Fruit fly (Drosophila melanogaster) whole organism, embryonic: Measurements from ENCODE around the gene Zaf1.
A peak's percentile ranks its signal among the peaks of the same experiment; 100 is the strongest.

ENCODE experiments used
- Adf1 ChIP-seq: fragments of 200-800 bp; sonication (Bioruptor generic); IDR thresholded peaks from 2 replicates; pipeline ENCODE4 v1.3.6; 2022; ENCODE audit warnings: missing biosample characterization, missing genetic modification characterization
- Atf6 ChIP-seq: fragments of 200-800 bp; sonication (Bioruptor generic); IDR thresholded peaks from 2 replicates; pipeline ENCODE4 v1.3.6; 2022; ENCODE audit warnings: missing biosample characterization, missing genetic modification characterization
- CG10267 ChIP-seq: fragments of 200-800 bp; sonication (Bioruptor generic); optimal IDR thresholded peaks from 2 replicates; lab custom pipeline; 2018; ENCODE audit warnings: missing biosample characterization, mild to moderate bottlenecking, missing genetic modification characterization, moderate library complexity
- CG10274 ChIP-seq: fragments of 200-800 bp; sonication (Bioruptor generic); optimal IDR thresholded peaks from 3 replicates; lab custom pipeline; 2017; ENCODE audit warnings: missing biosample characterization, mild to moderate bottlenecking, missing genetic modification characterization
- CG11695 ChIP-seq: fragments of 200-800 bp; sonication (Bioruptor generic); IDR thresholded peaks from 3 replicates; pipeline ENCODE4 v1.3.6; 2022; ENCODE audit warnings: missing biosample characterization, missing genetic modification characterization
- CG12155 ChIP-seq: fragments of 200-800 bp; sonication (Bioruptor generic); optimal IDR thresholded peaks from 3 replicates; lab custom pipeline; 2016; ENCODE audit warnings: missing biosample characterization, missing genetic modification characterization
- CG12744 ChIP-seq: fragments of 200-800 bp; sonication (Bioruptor generic); optimal IDR thresholded peaks from 2 replicates; lab custom pipeline; 2016; ENCODE audit warnings: missing biosample characterization, missing genetic modification characterization
- CG14441 ChIP-seq: fragments of 200-800 bp; sonication (Bioruptor generic); IDR thresholded peaks from 2 replicates; pipeline ENCODE4 v1.3.6; 2022; ENCODE audit warnings: missing biosample characterization, missing genetic modification characterization
- CG17359 ChIP-seq: fragments of 200-800 bp; sonication (Bioruptor generic); optimal IDR thresholded peaks from 3 replicates; lab custom pipeline; 2018; ENCODE audit warnings: missing biosample characterization, mild to moderate bottlenecking, missing genetic modification characterization, moderate library complexity
- CG2712 ChIP-seq: fragments of 200-800 bp; optimal IDR thresholded peaks from 3 replicates; lab custom pipeline; 2019; ENCODE audit warnings: missing biosample characterization, mild to moderate bottlenecking, missing genetic modification characterization, moderate library complexity
- CG3847 ChIP-seq: fragments of 200-800 bp; sonication (Bioruptor generic); IDR thresholded peaks from 2 replicates; pipeline ENCODE4 v1.3.6; 2022; ENCODE audit warnings: missing biosample characterization, missing genetic modification characterization
- CG4820 ChIP-seq: fragments of 200-800 bp; sonication (Bioruptor generic); optimal IDR thresholded peaks from 3 replicates; lab custom pipeline; 2016; ENCODE audit warnings: missing biosample characterization, missing genetic modification characterization
- CG6272 ChIP-seq: fragments of 200-800 bp; sonication (Bioruptor generic); IDR thresholded peaks from 2 replicates; pipeline ENCODE4 v1.3.6; 2022; ENCODE audit warnings: missing biosample characterization, missing genetic modification characterization
- CG9797 ChIP-seq: fragments of 200-800 bp; sonication (Bioruptor generic); optimal IDR thresholded peaks from 3 replicates; lab custom pipeline; 2018; ENCODE audit warnings: missing biosample characterization, mild to moderate bottlenecking, missing genetic modification characterization
- CG9817 ChIP-seq: fragments of 200-800 bp; sonication (Bioruptor generic); optimal IDR thresholded peaks from 2 replicates; lab custom pipeline; 2018; ENCODE audit warnings: missing biosample characterization, mild to moderate bottlenecking, missing genetic modification characterization, moderate library complexity
- CTCF ChIP-seq: fragments of 200-800 bp; sonication (Bioruptor generic); optimal IDR thresholded peaks from 2 replicates; lab custom pipeline; 2017; ENCODE audit warnings: missing biosample characterization, mild to moderate bottlenecking, missing genetic modification characterization, moderate library complexity
- E2f2 ChIP-seq: fragments of 200-800 bp; sonication (Bioruptor generic); IDR thresholded peaks from 2 replicates; pipeline ENCODE4 v1.3.6; 2022; ENCODE audit warnings: missing biosample characterization, missing genetic modification characterization
- H2.0 ChIP-seq: fragments of 200-800 bp; sonication (Bioruptor generic); IDR thresholded peaks from 2 replicates; pipeline ENCODE4 v1.3.6; 2022; ENCODE audit warnings: missing biosample characterization, missing genetic modification characterization
- HLH4C ChIP-seq: fragments of 200-800 bp; sonication (Bioruptor generic); IDR thresholded peaks from 3 replicates; pipeline ENCODE4 v1.3.6; 2022; ENCODE audit warnings: missing biosample characterization, missing genetic modification characterization; ENCODE audit not compliant: partially characterized antibody
- MESR4 ChIP-seq: fragments of 200-800 bp; sonication (Bioruptor generic); optimal IDR thresholded peaks from 2 replicates; lab custom pipeline; 2018; ENCODE audit warnings: missing biosample characterization, mild to moderate bottlenecking, missing genetic modification characterization, moderate library complexity
- Pdp1 ChIP-seq, 2 experiments: fragments of 200-800 bp; sonication (Bioruptor generic); optimal IDR thresholded peaks; 3 replicates each; lab custom pipeline; 2016; ENCODE audit warnings: missing biosample characterization in 2 of 2, missing genetic modification characterization in 2 of 2, mild to moderate bottlenecking in 1 of 2, moderate library complexity in 1 of 2
- Ptx1 ChIP-seq: fragments of 200-800 bp; sonication (Bioruptor generic); IDR thresholded peaks from 2 replicates; pipeline ENCODE4 v1.3.6; 2022; ENCODE audit warnings: missing biosample characterization, missing genetic modification characterization
- Ravus ChIP-seq: fragments of 200-800 bp; sonication (Bioruptor generic); IDR thresholded peaks from 2 replicates; pipeline ENCODE4 v1.3.6; 2022; ENCODE audit warnings: missing biosample characterization, missing genetic modification characterization
- Side ChIP-seq: fragments of 200-800 bp; sonication (Bioruptor generic); optimal IDR thresholded peaks from 2 replicates; lab custom pipeline; 2016; ENCODE audit warnings: missing biosample characterization, missing genetic modification characterization
- Trl ChIP-seq, 3 experiments: fragments of >200 bp in 2 of 3; fragments of 200-800 bp in 1 of 3; sonication (Bioruptor generic) in 1 of 3; optimal IDR thresholded peaks; 2 replicates in 1 of 3; 3 replicates in 2 of 3; lab custom pipeline; 2016 to 2017; ENCODE audit warnings: missing biosample characterization in 1 of 3, missing genetic modification characterization in 1 of 3
- Usf ChIP-seq: fragments of 200-800 bp; sonication (Bioruptor generic); optimal IDR thresholded peaks from 2 replicates; lab custom pipeline; 2017; ENCODE audit warnings: missing genotype, missing biosample characterization, missing genetic modification characterization
- Xrp1 ChIP-seq: fragments of 200-800 bp; sonication (Bioruptor generic); IDR thresholded peaks from 2 replicates; pipeline ENCODE4 v1.3.6; 2022; ENCODE audit warnings: missing biosample characterization, missing genetic modification characterization
- ash1 ChIP-seq: fragments of 200-800 bp; sonication (Bioruptor generic); optimal IDR thresholded peaks from 2 replicates; lab custom pipeline; 2018; ENCODE audit warnings: missing biosample characterization, mild to moderate bottlenecking, missing genetic modification characterization
- bab2 ChIP-seq: fragments of 200-800 bp; sonication (Bioruptor generic); optimal IDR thresholded peaks from 2 replicates; lab custom pipeline; 2016; ENCODE audit warnings: missing biosample characterization, missing genetic modification characterization
- bowl ChIP-seq: fragments of 200-800 bp; sonication (Bioruptor generic); IDR thresholded peaks from 2 replicates; pipeline ENCODE4 v1.3.6; 2022; ENCODE audit warnings: missing biosample characterization, missing genetic modification characterization
- cad ChIP-seq: fragments of >200 bp; optimal IDR thresholded peaks from 2 replicates; lab custom pipeline; 2017; ENCODE audit warnings: missing biosample characterization, missing genetic modification characterization
- chn ChIP-seq: fragments of 200-800 bp; sonication (Bioruptor generic); optimal IDR thresholded peaks from 2 replicates; lab custom pipeline; 2016; ENCODE audit warnings: missing biosample characterization, missing genetic modification characterization
- crc ChIP-seq: fragments of 200-800 bp; sonication (Bioruptor generic); optimal IDR thresholded peaks from 2 replicates; lab custom pipeline; 2016; ENCODE audit warnings: missing biosample characterization, missing genetic modification characterization
- dmrt99B ChIP-seq: fragments of 200-800 bp; sonication (Bioruptor generic); optimal IDR thresholded peaks from 2 replicates; lab custom pipeline; 2018; ENCODE audit warnings: missing biosample characterization, mild to moderate bottlenecking, missing genetic modification characterization, moderate library complexity
- dysf ChIP-seq: fragments of 200-800 bp; sonication (Bioruptor generic); IDR thresholded peaks from 3 replicates; pipeline ENCODE4 v1.3.6; 2022; ENCODE audit warnings: missing biosample characterization, missing genetic modification characterization
- eyg ChIP-seq: fragments of 200-800 bp; sonication (Bioruptor generic); optimal IDR thresholded peaks from 3 replicates; lab custom pipeline; 2016; ENCODE audit warnings: missing biosample characterization, missing genetic modification characterization
- fd64A ChIP-seq: fragments of 200-800 bp; sonication (Bioruptor generic); optimal IDR thresholded peaks from 3 replicates; lab custom pipeline; 2018; ENCODE audit warnings: missing biosample characterization, mild to moderate bottlenecking, missing genetic modification characterization
- kay ChIP-seq: fragments of 200-800 bp; sonication (Bioruptor generic); optimal IDR thresholded peaks from 2 replicates; lab custom pipeline; 2016; ENCODE audit warnings: missing biosample characterization, missing genetic modification characterization
- nom ChIP-seq: fragments of 200-800 bp; sonication (Bioruptor generic); optimal IDR thresholded peaks from 2 replicates; lab custom pipeline; 2017; ENCODE audit warnings: missing biosample characterization, missing genetic modification characterization, mild to moderate bottlenecking, moderate library complexity, missing genetic modification reagents
- org-1 ChIP-seq: fragments of 200-800 bp; sonication (Bioruptor generic); optimal IDR thresholded peaks from 2 replicates; lab custom pipeline; 2017; ENCODE audit warnings: missing biosample characterization, missing genetic modification characterization
- pb ChIP-seq: fragments of 200-800 bp; sonication (Bioruptor generic); optimal IDR thresholded peaks from 3 replicates; lab custom pipeline; 2016; ENCODE audit warnings: missing biosample characterization, missing genetic modification characterization
- peb ChIP-seq: fragments of 200-800 bp; sonication (Bioruptor generic); IDR thresholded peaks from 2 replicates; pipeline ENCODE4 v1.3.6; 2022; ENCODE audit warnings: missing biosample characterization, missing genetic modification characterization
- pnt ChIP-seq: fragments of 200-800 bp; sonication (Bioruptor generic); optimal IDR thresholded peaks from 3 replicates; lab custom pipeline; 2016; ENCODE audit warnings: missing biosample characterization, missing genetic modification characterization
- row ChIP-seq: fragments of 200-800 bp; sonication (Bioruptor generic); IDR thresholded peaks from 3 replicates; pipeline ENCODE4 v1.3.6; 2022; ENCODE audit warnings: missing biosample characterization, missing genetic modification characterization
- run ChIP-seq: fragments of 200-800 bp; sonication (Bioruptor generic); optimal IDR thresholded peaks from 3 replicates; lab custom pipeline; 2018; ENCODE audit warnings: missing biosample characterization, mild to moderate bottlenecking, missing genetic modification characterization
- slp2 ChIP-seq: fragments of 200-800 bp; sonication (Bioruptor generic); optimal IDR thresholded peaks from 2 replicates; lab custom pipeline; 2016; ENCODE audit warnings: missing biosample characterization, missing genetic modification characterization
- sqz ChIP-seq: fragments of 200-800 bp; sonication (Bioruptor generic); optimal IDR thresholded peaks from 3 replicates; lab custom pipeline; 2018; ENCODE audit warnings: missing biosample characterization, mild to moderate bottlenecking, missing genetic modification characterization
- stc ChIP-seq: fragments of 200-800 bp; sonication (Bioruptor generic); IDR thresholded peaks from 2 replicates; pipeline ENCODE4 v1.3.6; 2022; ENCODE audit warnings: missing biosample characterization, missing genetic modification characterization
- tna ChIP-seq: fragments of 200-800 bp; sonication (Bioruptor generic); IDR thresholded peaks from 2 replicates; pipeline ENCODE4 v1.3.6; 2022; ENCODE audit warnings: missing biosample characterization, missing genetic modification characterization; ENCODE audit not compliant: partially characterized antibody
- unpg ChIP-seq: fragments of 200-800 bp; sonication (Bioruptor generic); optimal IDR thresholded peaks from 3 replicates; lab custom pipeline; 2018; ENCODE audit warnings: missing biosample characterization, mild to moderate bottlenecking, missing genetic modification characterization, moderate library complexity
- yki ChIP-seq: fragments of >200 bp; optimal IDR thresholded peaks from 3 replicates; lab custom pipeline; 2018

Zaf1 gene

DNA sequence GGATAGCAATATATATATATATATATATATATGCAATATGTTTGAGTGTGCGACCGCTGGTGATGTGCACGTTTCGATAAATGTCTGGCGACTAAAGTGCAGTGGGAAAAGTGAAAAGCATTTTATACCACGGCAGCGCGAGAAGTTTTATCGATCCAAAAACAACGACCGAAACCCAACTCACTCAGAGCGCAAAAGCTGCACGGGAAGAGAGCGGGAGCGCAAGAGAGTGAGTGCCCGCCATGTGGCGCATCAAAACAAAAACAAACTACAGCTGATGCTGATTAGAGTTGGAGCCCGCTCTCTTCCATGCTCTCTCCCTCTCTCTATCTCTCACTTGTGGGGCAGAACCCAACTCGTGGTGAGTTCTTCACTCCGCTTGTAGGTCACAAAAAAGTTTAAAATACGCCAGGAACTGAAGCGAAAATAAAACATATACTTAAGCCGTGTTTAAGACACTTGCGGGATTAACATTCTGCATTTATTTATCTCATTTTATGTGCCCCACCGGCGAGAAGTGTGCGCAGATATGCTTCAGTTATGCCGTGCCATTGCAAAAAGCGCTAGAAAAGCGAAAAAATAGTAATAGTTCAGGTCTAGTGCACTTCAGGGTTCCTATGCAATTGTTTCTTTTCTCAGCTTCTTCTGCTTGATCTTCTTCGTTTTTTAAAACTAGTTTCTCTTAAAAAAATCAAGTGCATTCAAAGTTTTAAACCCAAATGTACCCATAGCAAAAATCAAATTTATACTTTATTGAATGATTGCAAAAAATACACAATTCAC is 20.6 kb downstream of the Zaf1 start (continued):
- no peak for TF ChIP-seq dysf (GFP tag; lab: Robert Waterston, UW)
- TF ChIP-seq crc: no peak
- no peak for TF ChIP-seq kay (GFP tag; lab: Kevin White, UChicago)
- peak; percentile 9; the same call in 1 of the 2 replicates for TF ChIP-seq Xrp1 (GFP tag; lab: Robert Waterston, UW)
- TF ChIP-seq MESR4: no peak
- no peak for TF ChIP-seq CG17359 (tag; lab: Kevin White, UChicago)
- TF ChIP-seq CG6272 (GFP tag; lab: Robert Waterston, UW): no peak
- no peak for TF ChIP-seq CG9797 (GFP tag; lab: Kevin White, UChicago)
- TF ChIP-seq Side: no peak
- TF ChIP-seq cad (GFP tag; lab: Kevin White, UChicago): no peak
- TF ChIP-seq pb (GFP tag; lab: Kevin White, UChicago): no peak
- no peak for TF ChIP-seq HLH4C (GFP tag; lab: Robert Waterston, UW)
- TF ChIP-seq CG3847 (GFP tag; lab: Robert Waterston, UW): no peak
- no peak for TF ChIP-seq row (GFP tag; lab: Robert Waterston, UW)
- no peak for TF ChIP-seq Usf (GFP tag; lab: Kevin White, UChicago)
- TF ChIP-seq bowl (GFP tag; lab: Robert Waterston, UW): no peak
- no peak for TF ChIP-seq Ravus (GFP tag; lab: Robert Waterston, UW)
- no peak for TF ChIP-seq dmrt99B
- TF ChIP-seq tna (GFP tag; lab: Robert Waterston, UW): no peak
- TF ChIP-seq CG4820 (GFP tag; lab: Kevin White, UChicago): no peak
- TF ChIP-seq Ptx1 (GFP tag; lab: Robert Waterston, UW): no peak
- peak; percentile 3 for TF ChIP-seq CTCF
- no peak for TF ChIP-seq bab2 (GFP tag; lab: Kevin White, UChicago)
- 0 out of 2 replicates have a peak, but pooled peaks have one; percentile 3 for TF ChIP-seq H2.0 (GFP tag; lab: Robert Waterston, UW)
- no peak for TF ChIP-seq CG12744
- peak; percentile 32; the same call in 1 of the 2 replicates for TF ChIP-seq stc
- TF ChIP-seq peb (GFP tag; lab: Robert Waterston, UW): peak; percentile 20; the same call in 1 of the 2 replicates
- TF ChIP-seq pnt (GFP tag; lab: Kevin White, UChicago): no peak
- peak; percentile 17; the same call in 1 of the 2 replicates for TF ChIP-seq E2f2 (GFP tag; lab: Robert Waterston, UW)
- TF ChIP-seq unpg (GFP tag; lab: Kevin White, UChicago): no peak
- TF ChIP-seq CG14441 (GFP tag; lab: Robert Waterston, UW): no peak
- TF ChIP-seq Trl (optimal IDR thresholded peaks at IDR 0.05; lab: Kevin White, UChicago): peak; percentile 97 to 99
- TF ChIP-seq Trl (GFP tag; optimal IDR thresholded peaks at IDR 0.05; lab: Kevin White, UChicago): peak; percentile 7
- TF ChIP-seq chn (GFP tag; lab: Kevin White, UChicago): no peak
- no peak for TF ChIP-seq CG10274
- TF ChIP-seq Adf1 (GFP tag; lab: Robert Waterston, UW): no peak
- peak; percentile 99 for TF ChIP-seq yki (lab: Kevin White, UChicago)
- no peak for TF ChIP-seq Pdp1 (GFP tag; optimal IDR thresholded peaks at IDR 0.05; lab: Kevin White, UChicago)
- no peak for TF ChIP-seq ash1 (GFP tag; lab: Kevin White, UChicago)
- TF ChIP-seq CG9817 (tag; lab: Kevin White, UChicago): no peak
- no peak for TF ChIP-seq run
- 0 out of 3 replicates have a peak, but pooled peaks have one; percentile 44 for TF ChIP-seq CG11695
- TF ChIP-seq sqz (GFP tag; lab: Kevin White, UChicago): no peak
- TF ChIP-seq slp2: no peak
- TF ChIP-seq org-1: no peak
- TF ChIP-seq eyg (GFP tag; lab: Kevin White, UChicago): no peak
- no peak for TF ChIP-seq CG12155
- no peak for TF ChIP-seq fd64A (GFP tag; lab: Kevin White, UChicago)
- no peak for TF ChIP-seq Atf6
- no peak for TF ChIP-seq CG2712 (tag; lab: Kevin White, UChicago)
- no peak for TF ChIP-seq CG10267 (tag; lab: Kevin White, UChicago)
- TF ChIP-seq nom (GFP tag; lab: Kevin White, UChicago): peak; percentile 80
